Worm (Caenorhabditis elegans): ENCODE data around the gene rsef-1.

rsef-1 gene

DNA sequence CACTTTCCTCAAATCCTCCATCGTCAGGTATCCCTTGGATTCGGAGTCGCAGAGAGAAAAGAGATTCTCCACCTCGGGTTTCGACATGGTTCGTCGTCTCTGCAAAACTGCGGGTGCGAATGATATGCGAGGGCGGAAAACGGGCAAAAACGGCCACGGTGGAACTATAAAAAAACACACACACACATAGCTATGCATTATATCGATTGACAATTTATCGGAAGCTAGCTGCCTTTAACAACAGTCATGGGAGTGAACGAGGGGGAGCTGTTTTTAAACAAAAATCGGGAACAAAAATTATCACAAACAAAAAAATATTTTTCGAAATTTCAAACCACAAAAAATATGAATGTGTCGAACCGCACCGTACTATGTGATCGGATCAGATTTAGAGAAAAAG, at the start of gene rsef-1:
Gene rsef-1, minus strand, starts transcription at position 101 of the 400 bp plus-strand sequence.
- TF ChIP-seq ref-1 (GFP tag; conservative IDR thresholded peaks at IDR 0.05) (no peak), ztf-29 (GFP tag; IDR thresholded peaks at IDR 0.05) (no peak), flt-1 (GFP tag; IDR thresholded peaks at IDR 0.05) (no peak), cog-1 (tag; optimal IDR thresholded peaks at IDR 0.05) (no peak), med-1 (GFP tag; optimal IDR thresholded peaks at IDR 0.05; ENCODE audit: insufficient read depth) (no peak), ztf-23 (GFP tag; IDR thresholded peaks at IDR 0.05) (no peak), T22C8.4 (GFP tag; IDR thresholded peaks at IDR 0.05) (no peak), klf-2 (GFP tag; conservative IDR thresholded peaks at IDR 0.05) (no peak), tab-1 (GFP tag; IDR thresholded peaks at IDR 0.05) (no peak)

DNA sequence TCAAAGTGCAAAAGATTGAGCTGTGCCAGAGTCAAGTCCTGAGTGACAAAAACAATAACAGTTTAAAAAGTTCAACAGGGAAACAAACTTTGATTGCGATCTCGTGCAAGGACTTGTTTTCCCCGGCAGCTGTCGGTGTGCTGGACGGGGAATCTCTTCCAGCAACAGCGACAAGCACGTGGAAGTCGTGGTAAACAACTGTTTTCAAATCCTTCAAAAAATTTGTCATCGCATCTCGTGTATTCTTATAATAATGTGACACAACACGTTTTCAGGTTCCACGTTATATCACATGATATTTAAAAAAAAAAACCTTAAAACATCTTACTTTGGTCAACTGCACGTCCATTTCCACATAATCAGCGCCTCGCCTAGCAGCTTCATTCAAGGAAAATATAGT, 49.4 kb upstream of the rsef-1 start:
- no peak for TF ChIP-seq ref-1 (GFP tag; conservative IDR thresholded peaks at IDR 0.05)
- TF ChIP-seq ztf-23 (GFP tag; IDR thresholded peaks at IDR 0.05) = no peak
- no peak for TF ChIP-seq tab-1 (GFP tag; IDR thresholded peaks at IDR 0.05)
- TF ChIP-seq med-1 (GFP tag; optimal IDR thresholded peaks at IDR 0.05; ENCODE audit: insufficient read depth) = no peak
- TF ChIP-seq flt-1 (GFP tag; IDR thresholded peaks at IDR 0.05) = no peak
- no peak for TF ChIP-seq cog-1 (tag; optimal IDR thresholded peaks at IDR 0.05)
- TF ChIP-seq ztf-29 (GFP tag; IDR thresholded peaks at IDR 0.05) = no peak
- TF ChIP-seq klf-2 (GFP tag; conservative IDR thresholded peaks at IDR 0.05) = no peak
- TF ChIP-seq T22C8.4 (GFP tag; IDR thresholded peaks at IDR 0.05) = no peak

DNA sequence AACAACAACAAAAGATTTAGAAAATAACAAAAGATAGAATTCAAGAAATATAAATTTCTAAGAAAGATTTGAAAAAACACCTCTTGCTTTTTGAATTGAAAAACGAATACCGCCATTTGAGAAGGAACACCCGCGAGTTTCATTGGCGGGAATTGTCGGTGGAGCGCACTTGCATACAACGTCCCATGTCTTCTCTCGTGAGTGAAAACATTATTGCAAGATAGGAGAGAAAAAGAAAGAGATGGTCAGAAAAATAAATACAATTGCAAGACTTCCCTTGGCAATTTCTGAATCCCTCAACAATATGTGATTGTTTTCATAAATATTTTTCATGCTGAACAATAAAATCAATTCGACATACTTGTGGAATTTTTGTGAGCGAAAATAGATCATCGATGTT, 46.9 kb upstream of the rsef-1 start, which contains the start of gene K10B3.5:
Gene K10B3.5, minus strand, starts transcription at position 343 of the 400 bp plus-strand sequence.
- no peak for TF ChIP-seq ztf-23 (GFP tag; IDR thresholded peaks at IDR 0.05)
- TF ChIP-seq tab-1 (GFP tag; IDR thresholded peaks at IDR 0.05) = no peak
- TF ChIP-seq ref-1 (GFP tag; conservative IDR thresholded peaks at IDR 0.05) = no peak
- TF ChIP-seq klf-2 (GFP tag; conservative IDR thresholded peaks at IDR 0.05) = no peak
- TF ChIP-seq cog-1 (tag; optimal IDR thresholded peaks at IDR 0.05) = no peak
- TF ChIP-seq flt-1 (GFP tag; IDR thresholded peaks at IDR 0.05) = 0 out of 2 replicates have a peak, but pooled peaks have one; percentile 25

DNA sequence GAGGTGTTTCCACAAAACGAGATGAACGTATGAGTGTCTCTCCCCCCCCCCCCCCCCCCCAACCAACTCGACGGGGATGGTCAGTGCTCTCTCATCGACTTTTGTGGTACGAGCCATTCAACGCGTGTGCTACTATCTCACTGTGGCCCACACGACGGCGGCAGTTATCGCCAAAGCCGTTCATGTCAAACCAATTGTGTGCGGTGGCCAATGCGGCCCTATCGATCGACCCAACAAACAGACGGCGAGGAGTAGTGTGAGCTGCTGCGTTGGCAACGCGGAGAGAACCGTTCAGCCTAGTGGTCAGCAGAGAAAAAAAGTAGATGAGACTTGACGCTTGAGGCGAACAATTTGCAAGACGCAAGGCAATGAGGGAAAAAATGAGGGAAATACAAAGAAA, 43.6 kb upstream of the rsef-1 start:
- TF ChIP-seq flt-1 (GFP tag; IDR thresholded peaks at IDR 0.05) (peak; percentile 61; the same call in 1 of the 2 replicates), med-1 (GFP tag; optimal IDR thresholded peaks at IDR 0.05; ENCODE audit: insufficient read depth) (no peak), ztf-23 (GFP tag; IDR thresholded peaks at IDR 0.05) (peak; percentile 40; the same call in 1 of the 2 replicates), cog-1 (tag; optimal IDR thresholded peaks at IDR 0.05) (no peak), ztf-29 (GFP tag; IDR thresholded peaks at IDR 0.05) (no peak), T22C8.4 (GFP tag; IDR thresholded peaks at IDR 0.05) (peak; percentile 77), klf-2 (GFP tag; conservative IDR thresholded peaks at IDR 0.05) (no peak), ref-1 (GFP tag; conservative IDR thresholded peaks at IDR 0.05) (no peak), tab-1 (GFP tag; IDR thresholded peaks at IDR 0.05) (no peak)

DNA sequence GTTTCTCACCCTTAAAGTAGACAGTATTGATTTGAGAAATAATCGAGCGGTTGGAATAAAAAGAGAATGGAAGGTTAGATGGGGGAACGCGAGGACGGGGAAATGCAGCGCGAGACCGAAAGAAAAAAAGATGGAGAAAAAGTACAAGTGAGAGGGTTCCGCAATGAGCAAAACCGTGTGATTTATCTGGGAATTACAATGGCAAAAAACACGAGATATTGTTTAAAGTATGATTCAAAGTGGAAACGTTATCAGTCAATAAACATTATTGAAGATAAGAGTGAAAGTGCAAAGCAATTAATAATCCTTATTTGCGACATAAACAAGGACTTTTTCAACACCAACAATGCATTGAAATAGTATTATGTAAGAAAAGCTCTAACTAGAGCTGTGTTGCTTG, 43.0 kb upstream of the rsef-1 start, which contains the start of gene ztf-13:
Gene ztf-13, minus strand, starts transcription at position 11 of the 400 bp plus-strand sequence.
- TF ChIP-seq med-1 (GFP tag; optimal IDR thresholded peaks at IDR 0.05; ENCODE audit: insufficient read depth) = no peak
- no peak for TF ChIP-seq ztf-29 (GFP tag; IDR thresholded peaks at IDR 0.05)
- TF ChIP-seq cog-1 (tag; optimal IDR thresholded peaks at IDR 0.05) = no peak
- TF ChIP-seq T22C8.4 (GFP tag; IDR thresholded peaks at IDR 0.05) = no peak
- no peak for TF ChIP-seq ref-1 (GFP tag; conservative IDR thresholded peaks at IDR 0.05)
- no peak for TF ChIP-seq tab-1 (GFP tag; IDR thresholded peaks at IDR 0.05)

DNA sequence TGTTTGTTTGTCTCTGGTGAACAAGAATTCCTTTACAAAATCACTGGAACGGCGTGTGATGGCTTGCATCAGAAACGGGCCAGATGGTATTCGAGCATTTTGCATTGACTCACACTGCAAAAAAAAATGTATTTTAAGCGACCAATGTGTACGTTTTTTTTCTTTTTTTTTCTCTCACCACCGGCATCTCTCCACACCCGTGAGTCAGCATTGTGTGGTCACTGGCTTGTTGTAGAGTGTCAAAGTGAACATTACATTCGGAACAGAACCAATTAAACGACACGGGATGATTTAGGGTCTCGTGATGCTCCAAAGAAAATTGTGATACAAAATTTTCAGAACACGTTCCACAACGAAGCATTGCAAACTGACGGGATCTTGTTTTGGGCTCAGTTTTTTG, 42.4 kb upstream of the rsef-1 start:
- TF ChIP-seq cog-1 (tag; optimal IDR thresholded peaks at IDR 0.05) (no peak), flt-1 (GFP tag; IDR thresholded peaks at IDR 0.05) (no peak), T22C8.4 (GFP tag; IDR thresholded peaks at IDR 0.05) (no peak), ztf-29 (GFP tag; IDR thresholded peaks at IDR 0.05) (no peak), klf-2 (GFP tag; conservative IDR thresholded peaks at IDR 0.05) (no peak), ztf-23 (GFP tag; IDR thresholded peaks at IDR 0.05) (no peak), med-1 (GFP tag; optimal IDR thresholded peaks at IDR 0.05; ENCODE audit: insufficient read depth) (no peak), ref-1 (GFP tag; conservative IDR thresholded peaks at IDR 0.05) (no peak), tab-1 (GFP tag; IDR thresholded peaks at IDR 0.05) (no peak)

DNA sequence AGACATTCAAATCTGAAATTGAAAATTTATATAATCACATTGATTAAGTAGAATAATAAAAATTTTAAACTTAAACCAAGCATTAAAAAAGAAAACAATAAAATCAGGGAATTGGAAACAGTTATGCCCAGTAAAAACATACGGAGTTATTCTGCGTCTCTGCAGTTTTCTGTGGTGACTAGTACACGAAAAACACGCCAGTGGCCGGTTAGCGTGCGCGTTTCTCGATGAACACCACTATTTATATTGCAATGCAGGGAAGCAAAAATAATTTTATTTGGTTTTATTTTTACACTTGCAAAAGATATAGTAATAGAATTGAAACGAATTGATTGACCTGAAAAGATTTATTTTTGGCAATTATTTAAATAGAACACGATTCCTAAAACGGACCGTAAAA, 40.6 kb upstream of the rsef-1 start, which contains the start of gene sec-3:
Gene sec-3, minus strand, starts transcription at position 21 of the 400 bp plus-strand sequence.
- TF ChIP-seq cog-1 (tag; optimal IDR thresholded peaks at IDR 0.05) = peak; percentile 88
- TF ChIP-seq ref-1 (GFP tag; conservative IDR thresholded peaks at IDR 0.05) = no peak
- peak; percentile 65; the same call in 1 of the 2 replicates for TF ChIP-seq tab-1 (GFP tag; IDR thresholded peaks at IDR 0.05)
- TF ChIP-seq med-1 (GFP tag; optimal IDR thresholded peaks at IDR 0.05; ENCODE audit: insufficient read depth) = peak; percentile 61
- peak; percentile 58; the same call in 1 of the 2 replicates for TF ChIP-seq ztf-29 (GFP tag; IDR thresholded peaks at IDR 0.05)
- TF ChIP-seq flt-1 (GFP tag; IDR thresholded peaks at IDR 0.05) = peak; percentile 85
- no peak for TF ChIP-seq T22C8.4 (GFP tag; IDR thresholded peaks at IDR 0.05)
- TF ChIP-seq ztf-23 (GFP tag; IDR thresholded peaks at IDR 0.05) = peak; percentile 78; the same call in 1 of the 2 replicates
- peak; percentile 62; the same call in 1 of the 2 replicates for TF ChIP-seq klf-2 (GFP tag; conservative IDR thresholded peaks at IDR 0.05)

DNA sequence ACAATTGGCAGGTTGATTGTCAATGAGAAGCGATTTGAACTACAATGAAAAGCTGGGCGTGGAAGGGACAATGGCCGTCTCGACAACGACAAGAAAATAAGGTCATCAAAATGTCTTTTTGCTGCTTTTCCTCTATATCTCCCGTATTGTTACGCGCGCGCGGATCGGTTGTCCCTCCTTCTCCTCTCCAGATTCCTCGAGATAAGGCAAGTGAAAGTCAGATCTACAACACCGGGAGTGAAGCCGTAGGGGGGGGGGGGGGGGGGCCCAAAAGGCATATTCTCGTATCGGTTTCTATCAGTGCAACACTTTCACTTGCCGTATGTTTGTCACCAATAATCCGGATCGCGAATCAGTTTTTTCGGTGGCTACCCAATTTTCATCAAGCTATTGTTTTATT, 35.1 kb upstream of the rsef-1 start, which contains the start of gene wrt-2:
Gene wrt-2, minus strand, starts transcription at position 46 of the 400 bp plus-strand sequence.
- TF ChIP-seq klf-2 (GFP tag; conservative IDR thresholded peaks at IDR 0.05) = no peak
- TF ChIP-seq ref-1 (GFP tag; conservative IDR thresholded peaks at IDR 0.05) = no peak
- TF ChIP-seq ztf-29 (GFP tag; IDR thresholded peaks at IDR 0.05) = no peak
- no peak for TF ChIP-seq cog-1 (tag; optimal IDR thresholded peaks at IDR 0.05)
- TF ChIP-seq med-1 (GFP tag; optimal IDR thresholded peaks at IDR 0.05; ENCODE audit: insufficient read depth) = no peak
- TF ChIP-seq T22C8.4 (GFP tag; IDR thresholded peaks at IDR 0.05) = no peak
- TF ChIP-seq tab-1 (GFP tag; IDR thresholded peaks at IDR 0.05) = no peak
- no peak for TF ChIP-seq ztf-23 (GFP tag; IDR thresholded peaks at IDR 0.05)
- TF ChIP-seq flt-1 (GFP tag; IDR thresholded peaks at IDR 0.05) = no peak

DNA sequence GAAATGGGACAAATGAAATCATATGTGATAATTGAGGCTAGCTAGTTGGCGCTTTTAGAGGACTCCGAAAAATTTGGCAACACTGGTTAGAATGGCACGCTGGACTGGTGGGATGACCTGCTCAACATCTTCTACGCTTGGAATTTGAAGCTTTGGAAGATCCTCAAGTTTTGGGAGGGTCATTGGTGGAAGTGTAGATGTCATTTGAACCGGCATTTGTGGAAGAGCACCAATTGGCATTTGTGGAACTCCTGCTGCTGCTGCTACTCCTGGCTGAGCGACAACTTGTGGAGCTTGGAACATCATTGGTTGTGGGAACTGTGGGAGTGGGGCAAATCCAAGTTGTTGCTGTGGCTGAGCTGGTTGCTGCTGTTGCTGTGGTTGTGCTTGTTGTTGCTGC, 33.3 kb upstream of the rsef-1 start:
- TF ChIP-seq cog-1 (tag; optimal IDR thresholded peaks at IDR 0.05) (no peak), med-1 (GFP tag; optimal IDR thresholded peaks at IDR 0.05; ENCODE audit: insufficient read depth) (no peak), klf-2 (GFP tag; conservative IDR thresholded peaks at IDR 0.05) (no peak), ref-1 (GFP tag; conservative IDR thresholded peaks at IDR 0.05) (no peak), tab-1 (GFP tag; IDR thresholded peaks at IDR 0.05) (no peak), ztf-29 (GFP tag; IDR thresholded peaks at IDR 0.05) (no peak), ztf-23 (GFP tag; IDR thresholded peaks at IDR 0.05) (no peak), flt-1 (GFP tag; IDR thresholded peaks at IDR 0.05) (no peak)

Measured in whole organism, midembryonic.